Fruit fly (Drosophila melanogaster) whole organism, embryonic: ENCODE measurements around the gene spg.

Experiments
- Bteb2 ChIP-seq: fragments of 200-800 bp; sonication (Bioruptor generic); optimal IDR thresholded peaks from 2 replicates; lab custom pipeline; 2016; ENCODE audit warnings: missing biosample characterization, missing genetic modification characterization
- CG10267 ChIP-seq: fragments of 200-800 bp; sonication (Bioruptor generic); optimal IDR thresholded peaks from 2 replicates; lab custom pipeline; 2018; ENCODE audit warnings: missing biosample characterization, mild to moderate bottlenecking, missing genetic modification characterization, moderate library complexity
- CG10654 ChIP-seq: fragments of 200-800 bp; sonication (Bioruptor generic); optimal IDR thresholded peaks from 2 replicates; lab custom pipeline; 2016; ENCODE audit warnings: missing biosample characterization, missing genetic modification characterization
- CG10959 ChIP-seq: fragments of 200-800 bp; sonication (Bioruptor generic); IDR thresholded peaks from 2 replicates; pipeline ENCODE4 v1.3.6; 2022; ENCODE audit warnings: missing biosample characterization, missing genetic modification characterization
- CG12299 ChIP-seq: fragments of 200-800 bp; sonication (Bioruptor generic); optimal IDR thresholded peaks from 2 replicates; lab custom pipeline; 2018; ENCODE audit warnings: missing biosample characterization, mild to moderate bottlenecking, missing genetic modification characterization
- CG13123 ChIP-seq: fragments of 200-800 bp; sonication (Bioruptor generic); optimal IDR thresholded peaks from 2 replicates; lab custom pipeline; 2016; ENCODE audit warnings: missing biosample characterization, missing genetic modification characterization
- CG14667 ChIP-seq: fragments of 200-800 bp; sonication (Bioruptor generic); IDR thresholded peaks from 2 replicates; pipeline ENCODE4 v1.3.6; 2022; ENCODE audit warnings: missing biosample characterization, missing genetic modification characterization
- CG1603 ChIP-seq: fragments of 200-800 bp; sonication (Bioruptor generic); optimal IDR thresholded peaks from 2 replicates; lab custom pipeline; 2019; ENCODE audit warnings: missing biosample characterization, mild to moderate bottlenecking, missing genetic modification characterization, moderate library complexity
- CG2712 ChIP-seq: fragments of 200-800 bp; optimal IDR thresholded peaks from 3 replicates; lab custom pipeline; 2019; ENCODE audit warnings: missing biosample characterization, mild to moderate bottlenecking, missing genetic modification characterization, moderate library complexity
- CG30403 ChIP-seq: fragments of 200-800 bp; sonication (Bioruptor generic); optimal IDR thresholded peaks from 3 replicates; lab custom pipeline; 2016; ENCODE audit warnings: missing biosample characterization, missing genetic modification characterization
- CG33557 ChIP-seq: fragments of 200-800 bp; sonication (Bioruptor generic); optimal IDR thresholded peaks from 2 replicates; lab custom pipeline; 2019; ENCODE audit warnings: missing biosample characterization, mild to moderate bottlenecking, missing genetic modification characterization, moderate library complexity
- CG3847 ChIP-seq: fragments of 200-800 bp; sonication (Bioruptor generic); IDR thresholded peaks from 2 replicates; pipeline ENCODE4 v1.3.6; 2022; ENCODE audit warnings: missing biosample characterization, missing genetic modification characterization
- CG4404 ChIP-seq: fragments of 200-800 bp; sonication (Bioruptor generic); IDR thresholded peaks from 2 replicates; pipeline ENCODE4 v1.3.6; 2022; ENCODE audit warnings: missing biosample characterization, missing genetic modification characterization
- CG4820 ChIP-seq: fragments of 200-800 bp; sonication (Bioruptor generic); optimal IDR thresholded peaks from 3 replicates; lab custom pipeline; 2016; ENCODE audit warnings: missing biosample characterization, missing genetic modification characterization
- CG6272 ChIP-seq: fragments of 200-800 bp; sonication (Bioruptor generic); IDR thresholded peaks from 2 replicates; pipeline ENCODE4 v1.3.6; 2022; ENCODE audit warnings: missing biosample characterization, missing genetic modification characterization
- CG8089 ChIP-seq: fragments of 200-800 bp; sonication (Bioruptor generic); optimal IDR thresholded peaks from 3 replicates; lab custom pipeline; 2016; ENCODE audit warnings: missing biosample characterization, missing genetic modification characterization
- CG8290 ChIP-seq, 3 experiments: fragments of 200-800 bp; sonication (Bioruptor generic); optimal IDR thresholded peaks; 2 replicates each; lab custom pipeline; 2016 to 2019; ENCODE audit warnings: missing biosample characterization in 3 of 3, missing genetic modification characterization in 3 of 3, mild to moderate bottlenecking in 2 of 3, moderate library complexity in 1 of 3
- CG8388 ChIP-seq: fragments of 200-800 bp; sonication (Bioruptor generic); optimal IDR thresholded peaks from 2 replicates; lab custom pipeline; 2019; ENCODE audit warnings: missing biosample characterization, mild to moderate bottlenecking, missing genetic modification characterization, moderate library complexity
- CG9797 ChIP-seq: fragments of 200-800 bp; sonication (Bioruptor generic); optimal IDR thresholded peaks from 3 replicates; lab custom pipeline; 2018; ENCODE audit warnings: missing biosample characterization, mild to moderate bottlenecking, missing genetic modification characterization
- CG9876 ChIP-seq: fragments of 200-800 bp; sonication (Bioruptor generic); optimal IDR thresholded peaks from 2 replicates; lab custom pipeline; 2016; ENCODE audit warnings: missing biosample characterization, missing genetic modification characterization
- CoRest ChIP-seq: fragments of 200-800 bp; sonication (Bioruptor generic); optimal IDR thresholded peaks from 3 replicates; lab custom pipeline; 2018; ENCODE audit warnings: missing biosample characterization, mild to moderate bottlenecking, missing genetic modification characterization, moderate library complexity
- D ChIP-seq, 2 experiments: fragments of 200-800 bp in 1 of 2; fragments of >200 bp in 1 of 2; sonication (Bioruptor generic) in 1 of 2; optimal IDR thresholded peaks; 2 replicates in 1 of 2; 3 replicates in 1 of 2; lab custom pipeline; 2017; ENCODE audit warnings: mild to moderate bottlenecking in 1 of 2, missing biosample characterization in 1 of 2, missing genetic modification characterization in 1 of 2, missing genetic modification reagents in 1 of 2
- Fer1 ChIP-seq: fragments of 200-800 bp; sonication (Bioruptor generic); optimal IDR thresholded peaks from 2 replicates; lab custom pipeline; 2017; ENCODE audit warnings: missing biosample characterization, mild to moderate bottlenecking, missing genetic modification characterization
- H15 ChIP-seq: fragments of 200-800 bp; sonication (Bioruptor generic); IDR thresholded peaks from 3 replicates; pipeline ENCODE4 v1.3.6; 2022; ENCODE audit warnings: missing biosample characterization, missing genetic modification characterization
- HmgD ChIP-seq: fragments of 200-800 bp; sonication (Bioruptor generic); optimal IDR thresholded peaks from 3 replicates; lab custom pipeline; 2016; ENCODE audit warnings: missing biosample characterization, missing genetic modification characterization
- Lim3 ChIP-seq: fragments of 200-800 bp; sonication (Bioruptor generic); IDR thresholded peaks from 2 replicates; pipeline ENCODE4 v1.3.6; 2022; ENCODE audit warnings: missing biosample characterization, missing genetic modification characterization
- MESR4 ChIP-seq: fragments of 200-800 bp; sonication (Bioruptor generic); optimal IDR thresholded peaks from 2 replicates; lab custom pipeline; 2018; ENCODE audit warnings: missing biosample characterization, mild to moderate bottlenecking, missing genetic modification characterization, moderate library complexity
- Meics ChIP-seq: fragments of 200-800 bp; sonication (Bioruptor generic); optimal IDR thresholded peaks from 2 replicates; lab custom pipeline; 2017; ENCODE audit warnings: missing biosample characterization, mild to moderate bottlenecking, missing genetic modification characterization
- Mrtf ChIP-seq: fragments of 200-800 bp; sonication (Bioruptor generic); IDR thresholded peaks from 3 replicates; pipeline ENCODE4 v1.3.6; 2022; ENCODE audit warnings: missing biosample characterization, missing genetic modification characterization
- NfI ChIP-seq: fragments of 200-800 bp; sonication (Bioruptor generic); optimal IDR thresholded peaks from 3 replicates; lab custom pipeline; 2018; ENCODE audit warnings: missing biosample characterization, mild to moderate bottlenecking, missing genetic modification characterization, moderate library complexity
- Rfx ChIP-seq: fragments of 200-800 bp; sonication (Bioruptor generic); IDR thresholded peaks from 2 replicates; pipeline ENCODE4 v1.3.6; 2022; ENCODE audit warnings: missing biosample characterization, missing genetic modification characterization
- Scr ChIP-seq: fragments of 200-800 bp; sonication (Bioruptor generic); IDR thresholded peaks from 2 replicates; pipeline ENCODE4 v1.3.6; 2022; ENCODE audit warnings: missing biosample characterization, missing genetic modification characterization; ENCODE audit not compliant: partially characterized antibody
- Spps ChIP-seq: fragments of 200-800 bp; sonication (Bioruptor generic); optimal IDR thresholded peaks from 2 replicates; lab custom pipeline; 2018; ENCODE audit warnings: missing biosample characterization, mild to moderate bottlenecking, missing genetic modification characterization
- Sry-β ChIP-seq: fragments of 200-800 bp; sonication (Bioruptor generic); optimal IDR thresholded peaks from 2 replicates; lab custom pipeline; 2018; ENCODE audit warnings: missing biosample characterization, mild to moderate bottlenecking, missing genetic modification characterization, moderate library complexity
- YL-1 ChIP-seq: fragments of 200-800 bp; sonication (Bioruptor generic); optimal IDR thresholded peaks from 3 replicates; lab custom pipeline; 2017; ENCODE audit warnings: missing biosample characterization, mild to moderate bottlenecking, missing genetic modification characterization
- ase ChIP-seq: fragments of 200-800 bp; sonication (Bioruptor generic); IDR thresholded peaks from 3 replicates; pipeline ENCODE4 v1.3.6; 2022; ENCODE audit warnings: missing biosample characterization, missing genetic modification characterization
- bab2 ChIP-seq: fragments of 200-800 bp; sonication (Bioruptor generic); optimal IDR thresholded peaks from 2 replicates; lab custom pipeline; 2016; ENCODE audit warnings: missing biosample characterization, missing genetic modification characterization
- bigmax ChIP-seq: fragments of 200-800 bp; sonication (Bioruptor generic); optimal IDR thresholded peaks from 2 replicates; lab custom pipeline; 2018; ENCODE audit warnings: missing biosample characterization, mild to moderate bottlenecking, missing genetic modification characterization
- en ChIP-seq: fragments of 200-800 bp; sonication (Bioruptor generic); optimal IDR thresholded peaks from 2 replicates; lab custom pipeline; 2016; ENCODE audit warnings: missing biosample characterization, missing genetic modification characterization
- gcm ChIP-seq: fragments of 200-800 bp; sonication (Bioruptor generic); optimal IDR thresholded peaks from 2 replicates; lab custom pipeline; 2019; ENCODE audit warnings: missing biosample characterization, mild to moderate bottlenecking, missing genetic modification characterization, moderate library complexity
- hkb ChIP-seq, 2 experiments: fragments of 200-800 bp in 1 of 2; fragments of >200 bp in 1 of 2; sonication (Bioruptor generic) in 1 of 2; IDR thresholded peaks in 1 of 2; optimal IDR thresholded peaks in 1 of 2; 2 replicates each; pipeline versions ENCODE4 v1.3.6 to Lab custom; 2017 to 2022; ENCODE audit warnings: missing biosample characterization in 1 of 2, missing genetic modification characterization in 1 of 2
- jing ChIP-seq: fragments of 200-800 bp; sonication (Bioruptor generic); optimal IDR thresholded peaks from 2 replicates; lab custom pipeline; 2018; ENCODE audit warnings: missing biosample characterization, mild to moderate bottlenecking, missing genetic modification characterization
- mld ChIP-seq: fragments of 200-800 bp; sonication (Bioruptor generic); IDR thresholded peaks from 3 replicates; pipeline ENCODE4 v1.3.6; 2022; ENCODE audit warnings: missing biosample characterization, missing genetic modification characterization; ENCODE audit not compliant: partially characterized antibody
- run ChIP-seq: fragments of 200-800 bp; sonication (Bioruptor generic); optimal IDR thresholded peaks from 3 replicates; lab custom pipeline; 2018; ENCODE audit warnings: missing biosample characterization, mild to moderate bottlenecking, missing genetic modification characterization
- sim ChIP-seq: fragments of 200-800 bp; sonication (Bioruptor generic); IDR thresholded peaks from 2 replicates; pipeline ENCODE4 v1.3.6; 2022; ENCODE audit warnings: missing biosample characterization, missing genetic modification characterization
- sob ChIP-seq: fragments of 200-800 bp; sonication (Bioruptor generic); IDR thresholded peaks from 2 replicates; pipeline ENCODE4 v1.3.6; 2022; ENCODE audit warnings: missing biosample characterization, missing genetic modification characterization
- stc ChIP-seq: fragments of 200-800 bp; sonication (Bioruptor generic); IDR thresholded peaks from 2 replicates; pipeline ENCODE4 v1.3.6; 2022; ENCODE audit warnings: missing biosample characterization, missing genetic modification characterization
- usp ChIP-seq: fragments of >200 bp; optimal IDR thresholded peaks from 2 replicates; lab custom pipeline; 2017; ENCODE audit warnings: missing biosample characterization, missing genetic modification characterization

spg gene

dm6 chr3R:28844611-28845376, at the start of gene spg, which contains the start of gene Apc (continued):
- TF ChIP-seq CG14667 (GFP tag; lab: Robert Waterston, UW): no peak
- TF ChIP-seq ase: no peak
- peak; percentile 70 for TF ChIP-seq Fer1 (GFP tag; lab: Kevin White, UChicago)
- TF ChIP-seq Mrtf: no peak; the same call in 2 of the 3 replicates
- TF ChIP-seq en: peak; percentile 22
- peak; percentile 28 for TF ChIP-seq CG30403
- no peak for TF ChIP-seq CG8290 (GFP tag; optimal IDR thresholded peaks at IDR 0.05; lab: Kevin White, UChicago)
- TF ChIP-seq CG8290 (tag; optimal IDR thresholded peaks at IDR 0.05; lab: Kevin White, UChicago): peak in 1 of 2 experiments; percentile 89
- TF ChIP-seq sob (GFP tag; lab: Robert Waterston, UW): peak; percentile 20; the same call in 1 of the 2 replicates
- peak; percentile 51 for TF ChIP-seq bigmax
- peak; percentile 45 for TF ChIP-seq CG2712 (tag; lab: Kevin White, UChicago)
- no peak for TF ChIP-seq CG4820 (GFP tag; lab: Kevin White, UChicago)
- TF ChIP-seq CG8089 (GFP tag; lab: Kevin White, UChicago): peak; percentile 25
- TF ChIP-seq run (tag; lab: Kevin White, UChicago): no peak
- peak; percentile 87 for TF ChIP-seq Scr (GFP tag; lab: Robert Waterston, UW)
- TF ChIP-seq CG12299: peak; percentile 37
- TF ChIP-seq stc (GFP tag; lab: Robert Waterston, UW): peak; percentile 55; the same call in 1 of the 2 replicates
- no peak for TF ChIP-seq D (optimal IDR thresholded peaks at IDR 0.05; lab: Kevin White, UChicago)
- TF ChIP-seq D (GFP tag; optimal IDR thresholded peaks at IDR 0.05; lab: Kevin White, UChicago): no peak
- no peak for TF ChIP-seq CG10654 (GFP tag; lab: Kevin White, UChicago)
- no peak for TF ChIP-seq sim (GFP tag; lab: Robert Waterston, UW)
- no peak for TF ChIP-seq CG8388 (GFP tag; lab: Kevin White, UChicago)
- no peak for TF ChIP-seq jing (GFP tag; lab: Kevin White, UChicago)
- peak; percentile 95 for TF ChIP-seq CG9797 (GFP tag; lab: Kevin White, UChicago)
- TF ChIP-seq mld: 0 out of 3 replicates have a peak, but pooled peaks have one; percentile 19
- TF ChIP-seq MESR4 (GFP tag; lab: Kevin White, UChicago): peak; percentile 67
- peak; percentile 46 for TF ChIP-seq Rfx (GFP tag; lab: Robert Waterston, UW)
- no peak for TF ChIP-seq CG33557 (GFP tag; lab: Kevin White, UChicago)
- TF ChIP-seq H15 (GFP tag; lab: Robert Waterston, UW): no peak
- peak; percentile 69 for TF ChIP-seq CG1603 (tag; lab: Kevin White, UChicago)
- TF ChIP-seq NfI (GFP tag; lab: Kevin White, UChicago): no peak
- 0 out of 2 replicates have a peak, but pooled peaks have one; percentile 16 for TF ChIP-seq CG6272 (GFP tag; lab: Robert Waterston, UW)
- TF ChIP-seq CG3847 (GFP tag; lab: Robert Waterston, UW): peak; percentile 71
- peak; percentile 61 for TF ChIP-seq CG10267
- TF ChIP-seq gcm: peak; percentile 15
- TF ChIP-seq CoRest (tag; lab: Kevin White, UChicago): peak; percentile 51
- TF ChIP-seq CG9876: no peak
- TF ChIP-seq CG10959 (GFP tag; lab: Robert Waterston, UW): peak; percentile 45; the same call in 1 of the 2 replicates
- TF ChIP-seq Sry-β (GFP tag; lab: Kevin White, UChicago): no peak
- TF ChIP-seq YL-1 (GFP tag; lab: Kevin White, UChicago): peak; percentile 70
- no peak for TF ChIP-seq Spps (tag; lab: Kevin White, UChicago)
- TF ChIP-seq Lim3: no peak
- no peak for TF ChIP-seq usp (GFP tag; lab: Kevin White, UChicago)
- TF ChIP-seq bab2: peak; percentile 64
- no peak for TF ChIP-seq hkb (optimal IDR thresholded peaks at IDR 0.05; lab: Kevin White, UChicago)
- peak; percentile 77 for TF ChIP-seq hkb (GFP tag; IDR thresholded peaks at IDR 0.05; lab: Robert Waterston, UW)
- peak; percentile 61 for TF ChIP-seq Meics (GFP tag; lab: Kevin White, UChicago)
- TF ChIP-seq Bteb2: no peak
- no peak for TF ChIP-seq CG4404 (GFP tag; lab: Robert Waterston, UW)
- peak; percentile 50 for TF ChIP-seq HmgD (GFP tag; lab: Kevin White, UChicago)
- TF ChIP-seq CG13123 (GFP tag; lab: Kevin White, UChicago): no peak
